Fruit fly (Drosophila melanogaster) whole organism, pupa: ENCODE measurements around the gene CG33159.

ENCODE experiments used
- CG10348 ChIP-seq: fragments of 200-800 bp; sonication (Bioruptor generic); IDR thresholded peaks from 2 replicates; pipeline ENCODE4 v1.3.6; 2022; ENCODE audit warnings: missing biosample characterization, missing genetic modification characterization
- CG14655 ChIP-seq: fragments of 200-800 bp; sonication (Bioruptor generic); optimal IDR thresholded peaks from 3 replicates; lab custom pipeline; 2017; ENCODE audit warnings: mild to moderate bottlenecking, missing biosample characterization, missing genetic modification reagents, missing genetic modification characterization
- CG32121 ChIP-seq: fragments of 200-800 bp; sonication (Bioruptor generic); IDR thresholded peaks from 2 replicates; pipeline ENCODE4 v1.3.6; 2022; ENCODE audit warnings: missing biosample characterization, missing genetic modification characterization
- CG34367 ChIP-seq: fragments of 200-800 bp; sonication (Bioruptor generic); optimal IDR thresholded peaks from 2 replicates; lab custom pipeline; 2018; ENCODE audit warnings: missing biosample characterization, mild to moderate bottlenecking, missing genetic modification characterization
- CG9948 ChIP-seq: fragments of 200-800 bp; sonication (Bioruptor generic); optimal IDR thresholded peaks from 2 replicates; lab custom pipeline; 2018; ENCODE audit warnings: missing biosample characterization, mild to moderate bottlenecking, missing genetic modification characterization, moderate library complexity
- D1 ChIP-seq: fragments of 200-800 bp; sonication (Bioruptor generic); optimal IDR thresholded peaks from 2 replicates; lab custom pipeline; 2018; ENCODE audit warnings: missing biosample characterization, mild to moderate bottlenecking, missing genetic modification characterization, moderate library complexity
- Pif1A ChIP-seq: fragments of 200-800 bp; sonication (Bioruptor generic); optimal IDR thresholded peaks from 3 replicates; lab custom pipeline; 2016; ENCODE audit warnings: missing biosample characterization, missing genetic modification characterization
- fd96Ca ChIP-seq: fragments of 200-800 bp; sonication (Bioruptor generic); IDR thresholded peaks from 3 replicates; pipeline ENCODE4 v1.3.6; 2022; ENCODE audit warnings: missing biosample characterization, missing genetic modification characterization
- rn ChIP-seq: fragments of 200-800 bp; sonication (Bioruptor generic); IDR thresholded peaks from 2 replicates; pipeline ENCODE4 v1.3.6; 2022; ENCODE audit warnings: missing biosample characterization, missing genetic modification characterization

dm6 chr3L:3198447-3199402, 5.5 kb downstream of the CG33159 start, which contains the start of the genes CG32276 and gry:
- TF ChIP-seq rn (GFP tag; lab: Robert Waterston, UW) (0 out of 2 replicates have a peak, but pooled peaks have one; percentile 32), CG9948 (tag; lab: Kevin White, UChicago) (no peak), CG14655 (GFP tag; lab: Kevin White, UChicago) (no peak), D1 (tag; lab: Kevin White, UChicago) (no peak), CG10348 (GFP tag; lab: Robert Waterston, UW) (no peak), CG34367 (peak; percentile 50), Pif1A (GFP tag; lab: Kevin White, UChicago) (no peak), fd96Ca (GFP tag; lab: Robert Waterston, UW) (peak; percentile 77; the same call in 2 of the 3 replicates), CG32121 (GFP tag; lab: Robert Waterston, UW) (peak; percentile 76)
